Worm (Caenorhabditis elegans) whole organism, late embryonic: ENCODE data around the gene C06G4.4.

Source experiments
- C08G9.2 ChIP-seq: sonication (generic microtip); optimal IDR thresholded peaks from 2 replicates; lab custom pipeline; 2016; ENCODE audit warnings: mild to moderate bottlenecking, missing genetic modification characterization, moderate library complexity, missing compliant biosample characterization
- ceh-18 ChIP-seq: sonication (generic microtip); optimal IDR thresholded peaks from 2 replicates; lab custom pipeline; 2016; ENCODE audit warnings: missing genetic modification characterization, missing compliant biosample characterization
- ceh-19 ChIP-seq: fragments of 200-800 bp; sonication (Bioruptor generic); optimal IDR thresholded peaks from 2 replicates; lab custom pipeline; 2018; ENCODE audit warnings: mild to moderate bottlenecking, missing genetic modification characterization, missing compliant biosample characterization
- ceh-2 ChIP-seq: sonication (generic microtip); optimal IDR thresholded peaks from 2 replicates; lab custom pipeline; 2016; ENCODE audit warnings: missing genotype, missing genetic modification characterization, missing compliant biosample characterization
- fkh-10 ChIP-seq: fragments of 150-350 bp; optimal IDR thresholded peaks from 2 replicates; lab custom pipeline; 2014; ENCODE audit warnings: missing biosample characterization, missing genetic modification reagents, missing genetic modification characterization
- fkh-6 ChIP-seq: sonication (generic microtip); optimal IDR thresholded peaks from 2 replicates; lab custom pipeline; 2016; ENCODE audit warnings: missing genetic modification characterization, missing compliant biosample characterization
- hlh-13 ChIP-seq: fragments of 200-800 bp; sonication (Bioruptor generic); optimal IDR thresholded peaks from 2 replicates; lab custom pipeline; 2018; ENCODE audit warnings: mild to moderate bottlenecking, missing genetic modification characterization, missing compliant biosample characterization
- nfya-1 ChIP-seq: sonication (generic microtip); optimal IDR thresholded peaks from 2 replicates; lab custom pipeline; 2017; ENCODE audit warnings: missing genetic modification characterization, mild to moderate bottlenecking, missing compliant biosample characterization, antibody characterized with exemption, moderate library complexity
- nhr-11 ChIP-seq: fragments of 150-350 bp; optimal IDR thresholded peaks from 2 replicates; lab custom pipeline; 2014; ENCODE audit warnings: missing biosample characterization, missing genetic modification characterization
- pqm-1 ChIP-seq: sonication (generic microtip); optimal IDR thresholded peaks from 2 replicates; lab custom pipeline; 2016; ENCODE audit warnings: missing genetic modification characterization, missing compliant biosample characterization
- sdc-2 ChIP-seq: sonication (generic microtip); optimal IDR thresholded peaks from 2 replicates; lab custom pipeline; 2016; ENCODE audit warnings: missing genotype, missing genetic modification characterization, missing compliant biosample characterization
- unc-3 ChIP-seq, 2 experiments: fragments of 200-800 bp in 1 of 2; sonication (Bioruptor generic) in 1 of 2; sonication (generic microtip) in 1 of 2; conservative IDR thresholded peaks in 1 of 2; optimal IDR thresholded peaks in 1 of 2; 2 replicates each; pipeline versions ENCODE4 v1.3.6 to Lab custom; 2016 to 2022; ENCODE audit warnings: missing compliant biosample characterization in 2 of 2, missing genetic modification characterization in 2 of 2, missing genetic modification reagents in 1 of 2
- unc-86 ChIP-seq: sonication (generic microtip); optimal IDR thresholded peaks from 2 replicates; lab custom pipeline; 2016; ENCODE audit warnings: missing genetic modification characterization, missing compliant biosample characterization

- TF ChIP-seq hlh-13: no peak
- TF ChIP-seq C08G9.2 (tag; lab: Kevin White, UChicago): no peak
- no peak for TF ChIP-seq unc-3 (GFP tag; conservative IDR thresholded peaks at IDR 0.05; lab: Robert Waterston, UW)
- TF ChIP-seq unc-3 (tag; optimal IDR thresholded peaks at IDR 0.05; lab: Kevin White, UChicago): no peak
- no peak for TF ChIP-seq unc-86 (tag; lab: Kevin White, UChicago)
- TF ChIP-seq nhr-11 (tag; lab: Kevin White, UChicago): no peak
- TF ChIP-seq fkh-10 (GFP tag; lab: Kevin White, UChicago): no peak
- no peak for TF ChIP-seq pqm-1 (tag; lab: Kevin White, UChicago)
- TF ChIP-seq ceh-2 (tag; lab: Kevin White, UChicago): no peak
- TF ChIP-seq fkh-6: no peak
- no peak for TF ChIP-seq ceh-19 (GFP tag; lab: Kevin White, UChicago)
- TF ChIP-seq ceh-18: no peak
- TF ChIP-seq nfya-1 (tag; lab: Kevin White, UChicago): peak; percentile 56
- TF ChIP-seq sdc-2 (tag; lab: Kevin White, UChicago): no peak
Measured at ce11 chrIII:7940819-7941218, 36.8 kb downstream of the C06G4.4 start, which contains the start of gene C29E4.12.
